Worm (Caenorhabditis elegans) whole organism, mixed stage, embryonic: ENCODE data around the gene srj-29.

Experiments used
- ceh-43 ChIP-seq: fragments of 200-800 bp; sonication (Bioruptor generic); optimal IDR thresholded peaks from 2 replicates; lab custom pipeline; 2018; ENCODE audit warnings: mild to moderate bottlenecking, missing genetic modification characterization, moderate library complexity, missing compliant biosample characterization
- lin-13 ChIP-seq: fragments of 150-350 bp; optimal IDR thresholded peaks from 2 replicates; lab custom pipeline; 2014; ENCODE audit warnings: missing biosample characterization, missing genetic modification characterization
- unc-62 ChIP-seq: fragments of 150-350 bp; optimal IDR thresholded peaks from 2 replicates; lab custom pipeline; 2014; ENCODE audit warnings: missing biosample characterization, missing genetic modification reagents, missing genetic modification characterization

- no peak for TF ChIP-seq ceh-43 (GFP tag; lab: Kevin White, UChicago)
- TF ChIP-seq unc-62, result no peak
- TF ChIP-seq lin-13, result no peak
These were observed 24.0 kb downstream of the srj-29 start, which contains the start of gene str-7 for ce11 chrV:16099441-16099840.
